Fruit fly (Drosophila melanogaster) whole organism, embryonic: Measurements from ENCODE around the gene smash.

ENCODE experiments used
- CG11398 ChIP-seq: fragments of 200-800 bp; sonication (Bioruptor generic); optimal IDR thresholded peaks from 2 replicates; lab custom pipeline; 2016; ENCODE audit warnings: missing biosample characterization, missing genetic modification characterization
- CG1233 ChIP-seq: fragments of 200-800 bp; sonication (Bioruptor generic); optimal IDR thresholded peaks from 4 replicates; lab custom pipeline; 2018; ENCODE audit warnings: missing biosample characterization, mild to moderate bottlenecking, missing genetic modification characterization
- CG12659 ChIP-seq: fragments of 200-800 bp; sonication (Bioruptor generic); optimal IDR thresholded peaks from 3 replicates; lab custom pipeline; 2017; ENCODE audit warnings: mild to moderate bottlenecking, missing biosample characterization, missing genetic modification reagents, missing genetic modification characterization
- CG13123 ChIP-seq: fragments of 200-800 bp; sonication (Bioruptor generic); optimal IDR thresholded peaks from 2 replicates; lab custom pipeline; 2016; ENCODE audit warnings: missing biosample characterization, missing genetic modification characterization
- CG13296 ChIP-seq: fragments of 200-800 bp; sonication (Bioruptor generic); optimal IDR thresholded peaks from 3 replicates; lab custom pipeline; 2018; ENCODE audit warnings: missing biosample characterization, mild to moderate bottlenecking, missing genetic modification characterization
- CG13775 ChIP-seq: fragments of 200-800 bp; sonication (Bioruptor generic); optimal IDR thresholded peaks from 3 replicates; lab custom pipeline; 2017; ENCODE audit warnings: missing biosample characterization, mild to moderate bottlenecking, missing genetic modification characterization
- CG14860 ChIP-seq: fragments of 200-800 bp; sonication (Bioruptor generic); IDR thresholded peaks from 3 replicates; pipeline ENCODE4 v1.3.6; 2022; ENCODE audit warnings: missing biosample characterization, missing genetic modification characterization; ENCODE audit not compliant: partially characterized antibody
- CG1529 ChIP-seq: fragments of 200-800 bp; sonication (Bioruptor generic); optimal IDR thresholded peaks from 3 replicates; lab custom pipeline; 2018; ENCODE audit warnings: missing biosample characterization, missing genetic modification characterization
- CG18476 ChIP-seq: fragments of 200-800 bp; sonication (Bioruptor generic); optimal IDR thresholded peaks from 2 replicates; lab custom pipeline; 2016; ENCODE audit warnings: missing biosample characterization, mild to moderate bottlenecking, missing genetic modification characterization
- CG33557 ChIP-seq: fragments of 200-800 bp; sonication (Bioruptor generic); optimal IDR thresholded peaks from 2 replicates; lab custom pipeline; 2019; ENCODE audit warnings: missing biosample characterization, mild to moderate bottlenecking, missing genetic modification characterization, moderate library complexity
- CG4360 ChIP-seq: fragments of 200-800 bp; sonication (Bioruptor generic); IDR thresholded peaks from 2 replicates; pipeline ENCODE4 v1.3.6; 2022; ENCODE audit warnings: missing biosample characterization, missing genetic modification characterization
- CG7372 ChIP-seq: fragments of 200-800 bp; sonication (Bioruptor generic); IDR thresholded peaks from 2 replicates; pipeline ENCODE4 v1.3.6; 2022; ENCODE audit warnings: missing biosample characterization, missing genetic modification characterization
- CG8359 ChIP-seq: fragments of 200-800 bp; sonication (Bioruptor generic); optimal IDR thresholded peaks from 2 replicates; lab custom pipeline; 2017; ENCODE audit warnings: missing biosample characterization, mild to moderate bottlenecking, missing genetic modification characterization, borderline replicate concordance
- Fer2 ChIP-seq: fragments of 200-800 bp; sonication (Bioruptor generic); optimal IDR thresholded peaks from 2 replicates; lab custom pipeline; 2018; ENCODE audit warnings: missing biosample characterization, mild to moderate bottlenecking, missing genetic modification characterization, moderate library complexity
- Fer3 ChIP-seq: fragments of 200-800 bp; sonication (Bioruptor generic); optimal IDR thresholded peaks from 2 replicates; lab custom pipeline; 2018; ENCODE audit warnings: missing biosample characterization, mild to moderate bottlenecking, missing genetic modification characterization, moderate library complexity
- HLH54F ChIP-seq: fragments of 200-800 bp; sonication (Bioruptor generic); optimal IDR thresholded peaks from 3 replicates; lab custom pipeline; 2016; ENCODE audit warnings: missing biosample characterization, missing genetic modification characterization
- Hmx ChIP-seq: fragments of 200-800 bp; sonication (Bioruptor generic); optimal IDR thresholded peaks from 2 replicates; lab custom pipeline; 2016; ENCODE audit warnings: missing biosample characterization, missing genetic modification characterization
- Jarid2 ChIP-seq: fragments of 200-800 bp; sonication (Bioruptor generic); optimal IDR thresholded peaks from 3 replicates; lab custom pipeline; 2017; ENCODE audit warnings: mild to moderate bottlenecking, missing biosample characterization, missing genetic modification reagents, missing genetic modification characterization
- MBD-R2 ChIP-seq: fragments of 200-800 bp; sonication (Bioruptor generic); IDR thresholded peaks from 2 replicates; pipeline ENCODE4 v1.3.6; 2022; ENCODE audit warnings: missing biosample characterization, missing genetic modification characterization
- MESR4 ChIP-seq: fragments of 200-800 bp; sonication (Bioruptor generic); optimal IDR thresholded peaks from 2 replicates; lab custom pipeline; 2018; ENCODE audit warnings: missing biosample characterization, mild to moderate bottlenecking, missing genetic modification characterization, moderate library complexity
- Mrtf ChIP-seq: fragments of 200-800 bp; sonication (Bioruptor generic); IDR thresholded peaks from 3 replicates; pipeline ENCODE4 v1.3.6; 2022; ENCODE audit warnings: missing biosample characterization, missing genetic modification characterization
- Side ChIP-seq: fragments of 200-800 bp; sonication (Bioruptor generic); optimal IDR thresholded peaks from 2 replicates; lab custom pipeline; 2016; ENCODE audit warnings: missing biosample characterization, missing genetic modification characterization
- Sin3A ChIP-seq: fragments of >200 bp; optimal IDR thresholded peaks from 2 replicates; lab custom pipeline; 2018
- Spps ChIP-seq: fragments of 200-800 bp; sonication (Bioruptor generic); optimal IDR thresholded peaks from 2 replicates; lab custom pipeline; 2018; ENCODE audit warnings: missing biosample characterization, mild to moderate bottlenecking, missing genetic modification characterization
- Ssrp ChIP-seq: fragments of 200-800 bp; sonication (Bioruptor generic); optimal IDR thresholded peaks from 2 replicates; lab custom pipeline; 2018; ENCODE audit warnings: missing biosample characterization, mild to moderate bottlenecking, missing genetic modification characterization, moderate library complexity
- ase ChIP-seq: fragments of 200-800 bp; sonication (Bioruptor generic); IDR thresholded peaks from 3 replicates; pipeline ENCODE4 v1.3.6; 2022; ENCODE audit warnings: missing biosample characterization, missing genetic modification characterization
- bigmax ChIP-seq: fragments of 200-800 bp; sonication (Bioruptor generic); optimal IDR thresholded peaks from 2 replicates; lab custom pipeline; 2018; ENCODE audit warnings: missing biosample characterization, mild to moderate bottlenecking, missing genetic modification characterization
- bsh ChIP-seq, 2 experiments: fragments of 200-800 bp; sonication (Bioruptor generic); optimal IDR thresholded peaks; 2 replicates each; lab custom pipeline; 2017 to 2018; ENCODE audit warnings: mild to moderate bottlenecking in 2 of 2, missing biosample characterization in 2 of 2, missing genetic modification characterization in 2 of 2, moderate library complexity in 1 of 2
- crol ChIP-seq: fragments of 200-800 bp; sonication (Bioruptor generic); IDR thresholded peaks from 2 replicates; pipeline ENCODE4 v1.3.6; 2022; ENCODE audit warnings: missing biosample characterization, missing genetic modification characterization
- crp ChIP-seq, 2 experiments: fragments of 200-800 bp; sonication (Bioruptor generic); optimal IDR thresholded peaks; 2 replicates in 1 of 2; 3 replicates in 1 of 2; lab custom pipeline; 2017; ENCODE audit warnings: missing biosample characterization in 2 of 2, missing genetic modification characterization in 2 of 2, mild to moderate bottlenecking in 1 of 2, moderate library complexity in 1 of 2
- cwo ChIP-seq: fragments of 200-800 bp; sonication (Bioruptor generic); optimal IDR thresholded peaks from 3 replicates; lab custom pipeline; 2017; ENCODE audit warnings: missing biosample characterization, missing genetic modification characterization, mild to moderate bottlenecking, moderate library complexity, missing genetic modification reagents
- fd102C ChIP-seq: fragments of 200-800 bp; sonication (Bioruptor generic); optimal IDR thresholded peaks from 2 replicates; lab custom pipeline; 2018; ENCODE audit warnings: missing biosample characterization, mild to moderate bottlenecking, missing genetic modification characterization, moderate library complexity
- fru ChIP-seq: fragments of >200 bp; optimal IDR thresholded peaks from 2 replicates; lab custom pipeline; 2017
- ftz-f1 ChIP-seq: fragments of 200-800 bp; sonication (Bioruptor generic); optimal IDR thresholded peaks from 2 replicates; lab custom pipeline; 2016; ENCODE audit warnings: missing biosample characterization, missing genetic modification characterization
- gsb ChIP-seq: fragments of 200-800 bp; sonication (Bioruptor generic); IDR thresholded peaks from 2 replicates; pipeline ENCODE4 v1.3.6; 2022; ENCODE audit warnings: missing biosample characterization, missing genetic modification characterization
- h ChIP-seq: fragments of >200 bp; optimal IDR thresholded peaks from 2 replicates; lab custom pipeline; 2017
- mld ChIP-seq: fragments of 200-800 bp; sonication (Bioruptor generic); IDR thresholded peaks from 3 replicates; pipeline ENCODE4 v1.3.6; 2022; ENCODE audit warnings: missing biosample characterization, missing genetic modification characterization; ENCODE audit not compliant: partially characterized antibody
- nom ChIP-seq: fragments of 200-800 bp; sonication (Bioruptor generic); optimal IDR thresholded peaks from 2 replicates; lab custom pipeline; 2017; ENCODE audit warnings: missing biosample characterization, missing genetic modification characterization, mild to moderate bottlenecking, moderate library complexity, missing genetic modification reagents
- repo ChIP-seq: fragments of 200-800 bp; sonication (Bioruptor generic); optimal IDR thresholded peaks from 2 replicates; lab custom pipeline; 2016; ENCODE audit warnings: missing biosample characterization, missing genetic modification characterization
- rib ChIP-seq: fragments of 200-800 bp; sonication (Bioruptor generic); IDR thresholded peaks from 2 replicates; pipeline ENCODE4 v1.3.6; 2022; ENCODE audit warnings: missing biosample characterization, missing genetic modification characterization
- schlank ChIP-seq: fragments of 200-800 bp; sonication (Bioruptor generic); optimal IDR thresholded peaks from 2 replicates; lab custom pipeline; 2018; ENCODE audit warnings: missing biosample characterization, mild to moderate bottlenecking, missing genetic modification characterization
- sug ChIP-seq: fragments of 200-800 bp; optimal IDR thresholded peaks from 2 replicates; lab custom pipeline; 2019; ENCODE audit warnings: missing biosample characterization, mild to moderate bottlenecking, missing genetic modification characterization, moderate library complexity
- tap ChIP-seq: fragments of 200-800 bp; optimal IDR thresholded peaks from 3 replicates; lab custom pipeline; 2019; ENCODE audit warnings: missing biosample characterization, mild to moderate bottlenecking, missing genetic modification characterization, moderate library complexity
- tio ChIP-seq: fragments of 200-800 bp; sonication (Bioruptor generic); optimal IDR thresholded peaks from 2 replicates; lab custom pipeline; 2017; ENCODE audit warnings: missing biosample characterization, missing genetic modification characterization, inconsistent platforms
- tup ChIP-seq: fragments of 200-800 bp; sonication (Bioruptor generic); optimal IDR thresholded peaks from 2 replicates; lab custom pipeline; 2016; ENCODE audit warnings: missing biosample characterization, mild to moderate bottlenecking, missing genetic modification characterization, moderate library complexity
- usp ChIP-seq: fragments of >200 bp; optimal IDR thresholded peaks from 2 replicates; lab custom pipeline; 2017; ENCODE audit warnings: missing biosample characterization, missing genetic modification characterization
- vnd ChIP-seq: fragments of 200-800 bp; sonication (Bioruptor generic); IDR thresholded peaks from 3 replicates; pipeline ENCODE4 v1.3.6; 2022; ENCODE audit warnings: missing biosample characterization, missing genetic modification characterization; ENCODE audit not compliant: partially characterized antibody
- wdn ChIP-seq: fragments of 200-800 bp; sonication (Bioruptor generic); IDR thresholded peaks from 2 replicates; pipeline ENCODE4 v1.3.6; 2022; ENCODE audit warnings: missing biosample characterization, missing genetic modification characterization
- wor ChIP-seq: fragments of 200-800 bp; sonication (Bioruptor generic); IDR thresholded peaks from 2 replicates; pipeline ENCODE4 v1.3.6; 2022; ENCODE audit warnings: missing biosample characterization, missing genetic modification characterization
- zf30C ChIP-seq: fragments of 200-800 bp; sonication (Bioruptor generic); optimal IDR thresholded peaks from 3 replicates; lab custom pipeline; 2018; ENCODE audit warnings: missing biosample characterization, mild to moderate bottlenecking, missing genetic modification characterization

The smash gene

DNA sequence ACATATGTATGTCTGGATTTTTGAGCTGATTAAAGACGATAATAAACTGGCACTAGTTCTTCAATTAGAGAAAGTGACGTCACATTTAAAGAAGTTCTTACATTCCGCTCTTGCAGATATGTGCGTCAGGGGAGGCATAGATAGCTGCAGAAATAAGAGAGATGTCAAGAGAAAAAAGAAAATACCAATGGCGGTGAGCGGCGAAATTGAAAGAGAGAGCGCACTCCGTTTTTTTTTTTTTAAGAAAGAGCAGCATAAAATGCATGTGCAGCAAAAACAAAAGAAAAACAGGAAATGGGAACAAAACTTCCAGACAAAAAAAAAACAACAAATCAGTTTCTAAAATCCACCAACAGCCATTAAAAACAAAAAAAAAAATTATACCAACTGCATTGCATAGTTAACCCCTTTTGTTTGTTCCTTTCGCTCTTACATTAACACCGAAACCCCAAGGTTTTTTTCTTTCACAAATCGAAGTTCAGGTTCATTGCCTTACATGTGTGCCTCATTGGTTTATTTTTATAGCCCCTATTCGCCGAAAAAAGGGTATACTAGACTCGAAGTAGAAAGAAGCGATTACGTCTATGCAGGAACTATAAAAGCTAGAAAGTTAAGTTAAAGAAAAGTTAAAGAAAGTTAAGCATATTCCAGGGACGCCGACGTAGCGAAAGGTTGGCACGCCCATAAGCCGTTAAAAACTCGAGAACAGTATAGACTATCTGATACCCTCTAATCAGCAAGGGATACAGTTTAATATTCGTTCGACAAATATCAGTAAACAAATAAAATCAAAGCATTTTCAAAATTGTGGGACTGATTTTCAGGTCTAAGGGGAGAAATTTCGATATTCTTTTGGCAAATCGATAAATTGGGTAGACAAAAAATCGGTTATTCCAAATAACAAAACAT lies 81.5 kb downstream of the smash start:
- TF ChIP-seq CG1233 (no peak), gsb (no peak), Side (GFP tag; lab: Kevin White, UChicago) (no peak), CG4360 (no peak), Jarid2 (no peak), tap (tag; lab: Kevin White, UChicago) (no peak), crol (GFP tag; lab: Robert Waterston, UW) (no peak), rib (GFP tag; lab: Robert Waterston, UW) (no peak), Sin3A (lab: Kevin White, UChicago) (no peak), ftz-f1 (no peak), CG18476 (GFP tag; lab: Kevin White, UChicago) (no peak), schlank (tag; lab: Kevin White, UChicago) (no peak), Ssrp (tag; lab: Kevin White, UChicago) (no peak), tio (GFP tag; lab: Kevin White, UChicago) (no peak), repo (GFP tag; lab: Kevin White, UChicago) (no peak), MBD-R2 (GFP tag; lab: Robert Waterston, UW) (no peak), Fer2 (tag; lab: Kevin White, UChicago) (no peak), h (lab: Kevin White, UChicago) (no peak), CG8359 (no peak), bsh (GFP tag; optimal IDR thresholded peaks at IDR 0.05; lab: Kevin White, UChicago) (peak in 1 of 2 experiments; percentile 93), wdn (GFP tag; lab: Robert Waterston, UW) (no peak), CG7372 (GFP tag; lab: Robert Waterston, UW) (no peak), Spps (no peak), mld (GFP tag; lab: Robert Waterston, UW) (peak; percentile 78; the same call in 2 of the 3 replicates), fd102C (no peak), CG33557 (GFP tag; lab: Kevin White, UChicago) (no peak), CG12659 (GFP tag; lab: Kevin White, UChicago) (no peak), ase (GFP tag; lab: Robert Waterston, UW) (no peak), sug (tag; lab: Kevin White, UChicago) (no peak), cwo (no peak), CG11398 (no peak), CG13296 (GFP tag; lab: Kevin White, UChicago) (no peak), bigmax (no peak), CG13775 (GFP tag; lab: Kevin White, UChicago) (no peak), crp (GFP tag; optimal IDR thresholded peaks at IDR 0.05; lab: Kevin White, UChicago) (no peak), usp (no peak), Mrtf (GFP tag; lab: Robert Waterston, UW) (no peak), Hmx (GFP tag; lab: Kevin White, UChicago) (no peak), tup (no peak), CG13123 (GFP tag; lab: Kevin White, UChicago) (no peak), nom (GFP tag; lab: Kevin White, UChicago) (peak; percentile 92), Fer3 (tag; lab: Kevin White, UChicago) (no peak), HLH54F (GFP tag; lab: Kevin White, UChicago) (no peak), vnd (peak; percentile 67; the same call in 2 of the 3 replicates), CG14860 (GFP tag; lab: Robert Waterston, UW) (peak; percentile 76), CG1529 (GFP tag; lab: Kevin White, UChicago) (no peak), MESR4 (GFP tag; lab: Kevin White, UChicago) (no peak), fru (lab: Kevin White, UChicago) (no peak), zf30C (GFP tag; lab: Kevin White, UChicago) (no peak), wor (GFP tag; lab: Robert Waterston, UW) (no peak)
